Comparison of ENCODE assay signal across 3 worm cellular contexts in genomic region chrV:4372986-4373385, ce11.
TF ChIP-seq lines count a peak whose summit lies in the region.

No protein-coding gene starts in this region.

TF ChIP-seq in whole organism, L4 larva, 104 proteins besides CTCF, POLR2A, EP300 and RAD21:
- TF ChIP-seq set-16 (GFP tag; IDR thresholded peaks at IDR 0.05; lab: Robert Waterston, UW): peak; percentile 88
- TF ChIP-seq lin-15B (tag; optimal IDR thresholded peaks at IDR 0.05; lab: Kevin White, UChicago): no peak

TF ChIP-seq in whole organism, late embryonic, 69 proteins besides CTCF, POLR2A, EP300 and RAD21:
- TF ChIP-seq ztf-16 (tag; optimal IDR thresholded peaks at IDR 0.05; lab: Kevin White, UChicago) (no peak), C08G9.2 (tag; optimal IDR thresholded peaks at IDR 0.05; lab: Kevin White, UChicago) (peak; percentile 49), fkh-6 (tag; optimal IDR thresholded peaks at IDR 0.05; lab: Kevin White, UChicago) (peak; percentile 6), ets-4 (tag; optimal IDR thresholded peaks at IDR 0.05; lab: Kevin White, UChicago) (no peak), hlh-6 (tag; optimal IDR thresholded peaks at IDR 0.05; lab: Kevin White, UChicago) (no peak)

TF ChIP-seq in whole organism, young adult, 124 proteins besides CTCF, POLR2A, EP300 and RAD21:
- peak; percentile 51; the same call in 1 of the 2 replicates for TF ChIP-seq egrh-3 (GFP tag; IDR thresholded peaks at IDR 0.05; lab: Robert Waterston, UW)
- no peak for TF ChIP-seq dpff-1 (tag; optimal IDR thresholded peaks at IDR 0.05; lab: Kevin White, UChicago)
- no peak for TF ChIP-seq hlh-26 (GFP tag; conservative IDR thresholded peaks at IDR 0.05; lab: Robert Waterston, UW)
- TF ChIP-seq pbrm-1 (GFP tag; IDR thresholded peaks at IDR 0.05; lab: Robert Waterston, UW): no peak
- no peak for TF ChIP-seq F39B2.1 (GFP tag; IDR thresholded peaks at IDR 0.05; lab: Robert Waterston, UW)
- no peak for TF ChIP-seq F57C9.4 (tag; optimal IDR thresholded peaks at IDR 0.05; lab: Kevin White, UChicago)
- TF ChIP-seq attf-6 (GFP tag; IDR thresholded peaks at IDR 0.05; lab: Robert Waterston, UW): no peak
- peak; percentile 85 for TF ChIP-seq zfh-2 (GFP tag; conservative IDR thresholded peaks at IDR 0.05; lab: Robert Waterston, UW)
- TF ChIP-seq rpc-1 (optimal IDR thresholded peaks at IDR 0.05; lab: Kevin White, UChicago): no peak
- no peak for TF ChIP-seq rpc-1 (tag; optimal IDR thresholded peaks at IDR 0.05; lab: Kevin White, UChicago)
